Comparison of ENCODE assay signal across 5 fruit fly cellular contexts in the genomic region with DNA sequence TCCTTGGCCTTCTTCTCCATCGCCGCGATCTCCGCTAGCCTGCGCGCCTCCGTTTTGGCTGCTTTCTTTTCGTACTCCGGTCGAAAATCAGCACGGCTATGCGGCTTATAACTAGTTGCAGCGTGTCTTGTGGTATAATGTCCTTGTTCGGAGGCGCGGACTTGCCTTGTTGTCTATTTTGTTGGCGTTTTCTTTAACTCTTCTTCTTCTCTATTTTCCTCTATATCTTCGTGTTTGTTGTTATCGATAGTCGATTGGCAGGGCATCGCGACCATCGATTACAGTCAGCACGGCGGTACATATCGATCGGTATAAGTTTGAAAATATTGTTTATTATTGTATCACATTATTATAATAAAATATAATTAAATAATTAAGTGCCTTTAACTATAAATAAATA.
A peak's percentile ranks its signal among the peaks of the same experiment; 100 is the strongest.
TF ChIP-seq lines count a peak whose summit lies in the region.

A gene (minus strand): TSS at position 204 of the 400 bp plus-strand sequence.

- no peak for TF ChIP-seq CTCF in whole organism, embryonic (GFP tag; optimal IDR thresholded peaks at IDR 0.05; lab: Kevin White, UChicago)

TF ChIP-seq in whole organism, adult, 20 proteins besides CTCF, POLR2A, EP300 and RAD21:
- TF ChIP-seq bab1 (GFP tag; optimal IDR thresholded peaks at IDR 0.05; lab: Kevin White, UChicago) (peak; percentile 32), ovo (GFP tag; optimal IDR thresholded peaks at IDR 0.05; lab: Kevin White, UChicago) (no peak)

TF ChIP-seq in whole organism, embryonic, 481 proteins besides CTCF, POLR2A, EP300 and RAD21 (continues in another document):
- TF ChIP-seq CG8478 (optimal IDR thresholded peaks at IDR 0.05; lab: Kevin White, UChicago) (no peak), CG2678 (tag; optimal IDR thresholded peaks at IDR 0.05; lab: Kevin White, UChicago) (no peak), CG2199 (GFP tag; IDR thresholded peaks at IDR 0.05; lab: Robert Waterston, UW) (no peak), hb (GFP tag; IDR thresholded peaks at IDR 0.05; lab: Robert Waterston, UW; ENCODE audit: partially characterized antibody) (peak; percentile 70), mld (GFP tag; IDR thresholded peaks at IDR 0.05; lab: Robert Waterston, UW; ENCODE audit: partially characterized antibody) (peak; percentile 86), CG4820 (GFP tag; optimal IDR thresholded peaks at IDR 0.05; lab: Kevin White, UChicago) (no peak), HLH4C (GFP tag; IDR thresholded peaks at IDR 0.05; lab: Robert Waterston, UW; ENCODE audit: partially characterized antibody) (peak; percentile 92), klu (GFP tag; IDR thresholded peaks at IDR 0.05; lab: Robert Waterston, UW) (no peak), trem (tag; optimal IDR thresholded peaks at IDR 0.05; lab: Kevin White, UChicago) (peak; percentile 46), ro (GFP tag; IDR thresholded peaks at IDR 0.05; lab: Robert Waterston, UW) (no peak), BEAF-32 (GFP tag; optimal IDR thresholded peaks at IDR 0.05; lab: Kevin White, UChicago) (peak; percentile 76), chinmo (GFP tag; IDR thresholded peaks at IDR 0.05; lab: Robert Waterston, UW; ENCODE audit: partially characterized antibody) (0 out of 4 replicates have a peak, but pooled peaks have one; percentile 73), Dfd (GFP tag; optimal IDR thresholded peaks at IDR 0.05; lab: Kevin White, UChicago) (no peak), CG14860 (GFP tag; IDR thresholded peaks at IDR 0.05; lab: Robert Waterston, UW; ENCODE audit: partially characterized antibody) (peak; percentile 75), Opbp (GFP tag; IDR thresholded peaks at IDR 0.05; lab: Robert Waterston, UW; ENCODE audit: partially characterized antibody) (peak; percentile 82; the same call in 2 of the 3 replicates), Bgb (GFP tag; IDR thresholded peaks at IDR 0.05; lab: Robert Waterston, UW; ENCODE audit: partially characterized antibody) (peak; percentile 91), CG4854 (GFP tag; optimal IDR thresholded peaks at IDR 0.05; lab: Kevin White, UChicago) (no peak), CG9215 (GFP tag; IDR thresholded peaks at IDR 0.05; lab: Robert Waterston, UW) (no peak), so (GFP tag; IDR thresholded peaks at IDR 0.05; lab: Robert Waterston, UW) (no peak)

TF ChIP-seq in whole organism, prepupa, 60 proteins besides CTCF, POLR2A, EP300 and RAD21:
- TF ChIP-seq Hr4 (GFP tag; optimal IDR thresholded peaks at IDR 0.05; lab: Kevin White, UChicago) (no peak), dsx (GFP tag; optimal IDR thresholded peaks at IDR 0.05; lab: Kevin White, UChicago; ENCODE audit: poor library complexity, severe bottlenecking) (peak; percentile 22), Eip78C (GFP tag; lab: Kevin White, UChicago) (peak; percentile 54)

TF ChIP-seq in whole organism, pupa, 21 proteins besides CTCF, POLR2A, EP300 and RAD21:
- TF ChIP-seq CG8159 (tag; optimal IDR thresholded peaks at IDR 0.05; lab: Kevin White, UChicago) (no peak), CG4496 (GFP tag; IDR thresholded peaks at IDR 0.05; lab: Robert Waterston, UW) (no peak), CG14655 (GFP tag; optimal IDR thresholded peaks at IDR 0.05; lab: Kevin White, UChicago) (no peak), D1 (tag; optimal IDR thresholded peaks at IDR 0.05; lab: Kevin White, UChicago) (peak; percentile 65)

TF ChIP-seq in whole organism, wandering third instar larva, 38 proteins besides CTCF, POLR2A, EP300 and RAD21:
- TF ChIP-seq psq (GFP tag; optimal IDR thresholded peaks at IDR 0.05; lab: Kevin White, UChicago) (peak; percentile 65), sage (GFP tag; optimal IDR thresholded peaks at IDR 0.05; lab: Kevin White, UChicago) (no peak), tai (GFP tag; optimal IDR thresholded peaks at IDR 0.05; lab: Kevin White, UChicago) (no peak)
